Worm (Caenorhabditis elegans) whole organism, late embryonic: ENCODE measurements around the gene dnj-18.

Experiments
- ama-1 ChIP-seq: fragments of 150-350 bp; optimal IDR thresholded peaks from 2 replicates; lab custom pipeline; 2014
- ceh-34 ChIP-seq: sonication (generic microtip); optimal IDR thresholded peaks from 2 replicates; lab custom pipeline; 2016; ENCODE audit warnings: mild to moderate bottlenecking, missing genetic modification characterization, missing compliant biosample characterization
- ceh-48 ChIP-seq: sonication (generic microtip); optimal IDR thresholded peaks from 2 replicates; lab custom pipeline; 2016; ENCODE audit warnings: missing genetic modification characterization, inconsistent platforms, missing compliant biosample characterization
- elt-2 ChIP-seq: sonication (generic microtip); optimal IDR thresholded peaks from 2 replicates; lab custom pipeline; 2016; ENCODE audit warnings: missing genetic modification reagents, missing genetic modification characterization, missing compliant biosample characterization
- lin-11 ChIP-seq: fragments of 200-800 bp; sonication (Bioruptor generic); optimal IDR thresholded peaks from 2 replicates; lab custom pipeline; 2018; ENCODE audit warnings: mild to moderate bottlenecking, missing genetic modification characterization, missing compliant biosample characterization
- nhr-11 ChIP-seq: fragments of 150-350 bp; optimal IDR thresholded peaks from 2 replicates; lab custom pipeline; 2014; ENCODE audit warnings: missing biosample characterization, missing genetic modification characterization
- pha-4 ChIP-seq: fragments of 150-350 bp; optimal IDR thresholded peaks from 2 replicates; lab custom pipeline; 2018; ENCODE audit warnings: missing biosample characterization, missing genetic modification reagents, missing genetic modification characterization

DNA sequence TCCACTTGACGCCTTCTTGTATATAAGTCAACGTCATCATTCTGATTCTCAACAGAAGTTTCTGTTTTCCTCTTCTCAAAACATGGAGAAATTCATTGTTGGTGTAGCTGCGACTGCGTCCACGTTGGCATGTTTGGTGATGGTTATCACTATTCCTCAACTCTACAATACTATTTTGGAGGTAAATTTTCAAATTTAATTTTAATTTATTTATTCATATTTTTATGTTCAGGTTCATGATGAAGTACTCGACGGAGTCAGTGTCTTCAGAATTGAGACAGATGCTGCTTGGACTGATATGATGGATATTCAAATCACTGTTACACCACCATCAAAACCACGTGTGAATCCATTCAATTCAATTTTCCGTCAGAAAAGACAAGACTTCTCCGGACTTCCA, 50.2 kb downstream of the dnj-18 start, which contains the start of gene col-89:
- TF ChIP-seq ceh-34 (tag; lab: Kevin White, UChicago) (no peak), lin-11 (no peak), elt-2 (tag; lab: Kevin White, UChicago) (no peak), ama-1 (lab: Kevin White, UChicago) (no peak), pha-4 (tag; lab: Kevin White, UChicago) (no peak), ceh-48 (tag; lab: Kevin White, UChicago) (no peak), nhr-11 (tag; lab: Kevin White, UChicago) (no peak)
